Comparison of ENCODE assay signal across 5 fruit fly cellular contexts in the genomic region with DNA sequence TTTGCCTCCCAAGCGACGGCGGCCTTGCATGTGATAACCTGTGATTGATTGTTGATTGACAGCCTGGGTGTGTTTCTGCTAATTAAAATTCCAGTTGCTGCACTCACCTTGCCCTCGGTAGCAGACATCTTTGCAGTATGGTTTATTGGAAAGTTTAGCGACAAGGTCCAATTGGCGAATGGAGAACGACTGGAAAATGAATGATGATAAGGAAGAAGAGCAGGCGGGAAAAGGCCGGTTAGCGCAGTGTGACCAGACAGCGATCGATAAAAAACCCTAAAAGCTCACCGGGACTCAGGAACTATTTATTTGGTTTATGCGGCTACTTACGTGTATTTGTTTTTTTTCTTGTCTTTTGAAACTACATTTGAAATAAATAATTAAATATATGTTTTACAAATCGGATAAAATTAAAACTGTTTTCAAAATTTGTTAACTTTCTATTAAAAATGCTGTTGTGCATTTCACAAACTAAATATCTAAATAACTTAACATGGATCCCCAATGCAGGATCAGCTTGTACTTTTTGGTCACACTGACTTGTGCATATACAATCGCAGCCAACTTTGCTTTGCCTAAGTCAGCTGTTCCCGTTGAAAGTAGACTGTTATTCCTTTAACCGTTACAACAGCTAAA.
TF ChIP-seq lines count a peak whose summit lies in the region.

TSS of gene Fdh (minus strand) at position 234 of the 636 bp plus-strand sequence.

TF ChIP-seq in whole organism, adult, 20 proteins besides CTCF, POLR2A, EP300 and RAD21 (continued from another document):
- TF ChIP-seq ovo (GFP tag; optimal IDR thresholded peaks at IDR 0.05; lab: Kevin White, UChicago) (peak; percentile 4), CG33017 (tag; optimal IDR thresholded peaks at IDR 0.05; lab: Kevin White, UChicago) (peak; percentile 72), Mnt (GFP tag; optimal IDR thresholded peaks at IDR 0.05; lab: Kevin White, UChicago) (peak; percentile 41), CG14711 (tag; optimal IDR thresholded peaks at IDR 0.05; lab: Kevin White, UChicago) (peak; percentile 77)

TF ChIP-seq in whole organism, embryonic, 481 proteins besides CTCF, POLR2A, EP300 and RAD21 (continued from another document and continues in another):
- TF ChIP-seq CG10366 (GFP tag; IDR thresholded peaks at IDR 0.05; lab: Robert Waterston, UW) (peak; percentile 39), CG8089 (GFP tag; optimal IDR thresholded peaks at IDR 0.05; lab: Kevin White, UChicago) (no peak), trh (GFP tag; optimal IDR thresholded peaks at IDR 0.05; lab: Kevin White, UChicago) (no peak), CG1603 (tag; optimal IDR thresholded peaks at IDR 0.05; lab: Kevin White, UChicago) (peak; percentile 42), klu (GFP tag; IDR thresholded peaks at IDR 0.05; lab: Robert Waterston, UW) (no peak), trem (tag; optimal IDR thresholded peaks at IDR 0.05; lab: Kevin White, UChicago) (peak; percentile 76), CG12744 (GFP tag; optimal IDR thresholded peaks at IDR 0.05; lab: Kevin White, UChicago) (no peak), CG17829 (tag; optimal IDR thresholded peaks at IDR 0.05; lab: Kevin White, UChicago) (peak; percentile 75), CG13123 (GFP tag; optimal IDR thresholded peaks at IDR 0.05; lab: Kevin White, UChicago) (peak; percentile 98), CG9215 (GFP tag; IDR thresholded peaks at IDR 0.05; lab: Robert Waterston, UW) (no peak), Dip2 (GFP tag; IDR thresholded peaks at IDR 0.05; lab: Robert Waterston, UW) (no peak), gce (GFP tag; IDR thresholded peaks at IDR 0.05; lab: Robert Waterston, UW) (0 out of 3 replicates have a peak, but pooled peaks have one; percentile 28), Blimp-1 (GFP tag; optimal IDR thresholded peaks at IDR 0.05; lab: Kevin White, UChicago) (peak; percentile 56), CG11085 (GFP tag; IDR thresholded peaks at IDR 0.05; lab: Robert Waterston, UW) (no peak), CG17328 (GFP tag; IDR thresholded peaks at IDR 0.05; lab: Robert Waterston, UW) (peak; percentile 60), Meics (GFP tag; optimal IDR thresholded peaks at IDR 0.05; lab: Kevin White, UChicago) (peak; percentile 62), CG9817 (tag; optimal IDR thresholded peaks at IDR 0.05; lab: Kevin White, UChicago) (peak; percentile 30), CG4404 (GFP tag; IDR thresholded peaks at IDR 0.05; lab: Robert Waterston, UW) (no peak), grn (GFP tag; optimal IDR thresholded peaks at IDR 0.05; lab: Kevin White, UChicago) (no peak), grau (tag; optimal IDR thresholded peaks at IDR 0.05; lab: Kevin White, UChicago) (peak; percentile 66), ERR (GFP tag; optimal IDR thresholded peaks at IDR 0.05; lab: Kevin White, UChicago) (no peak), CG18599 (GFP tag; optimal IDR thresholded peaks at IDR 0.05; lab: Kevin White, UChicago) (peak; percentile 55), CG17568 (GFP tag; optimal IDR thresholded peaks at IDR 0.05; lab: Kevin White, UChicago) (no peak), vvl (GFP tag; IDR thresholded peaks at IDR 0.05; lab: Robert Waterston, UW) (peak; percentile 43), Hr51 (GFP tag; optimal IDR thresholded peaks at IDR 0.05; lab: Kevin White, UChicago) (peak in 1 of 2 experiments; percentile 68), CG3281 (GFP tag; optimal IDR thresholded peaks at IDR 0.05; lab: Kevin White, UChicago) (peak; percentile 54), mam (GFP tag; optimal IDR thresholded peaks at IDR 0.05; lab: Kevin White, UChicago) (peak; percentile 2), CG33213 (GFP tag; optimal IDR thresholded peaks at IDR 0.05; lab: Kevin White, UChicago) (peak; percentile 60), Dll (GFP tag; IDR thresholded peaks at IDR 0.05; lab: Robert Waterston, UW; ENCODE audit: partially characterized antibody) (no peak), CG7745 (tag; optimal IDR thresholded peaks at IDR 0.05; lab: Kevin White, UChicago) (no peak)

TF ChIP-seq in whole organism, prepupa, 60 proteins besides CTCF, POLR2A, EP300 and RAD21 (continued from another document and continues in another):
- no peak for TF ChIP-seq Sox102F (GFP tag; optimal IDR thresholded peaks at IDR 0.05; lab: Kevin White, UChicago)
- TF ChIP-seq CG10631 (GFP tag; optimal IDR thresholded peaks at IDR 0.05; lab: Kevin White, UChicago) = no peak
- TF ChIP-seq CG4318 (GFP tag; optimal IDR thresholded peaks at IDR 0.05; lab: Kevin White, UChicago) = no peak
- TF ChIP-seq CG11902 (GFP tag; optimal IDR thresholded peaks at IDR 0.05; lab: Kevin White, UChicago) = no peak
- peak; percentile 66 for TF ChIP-seq lz (GFP tag; optimal IDR thresholded peaks at IDR 0.05; lab: Kevin White, UChicago)
- TF ChIP-seq Ets21C (GFP tag; optimal IDR thresholded peaks at IDR 0.05; lab: Kevin White, UChicago) = no peak
- no peak for TF ChIP-seq CG8319 (GFP tag; optimal IDR thresholded peaks at IDR 0.05; lab: Kevin White, UChicago)
- TF ChIP-seq ss (GFP tag; optimal IDR thresholded peaks at IDR 0.05; lab: Kevin White, UChicago) = peak; percentile 40 to 49
- TF ChIP-seq CG8632 (GFP tag; optimal IDR thresholded peaks at IDR 0.05; lab: Kevin White, UChicago) = peak; percentile 22
- peak; percentile 18 for TF ChIP-seq CG7368 (GFP tag; optimal IDR thresholded peaks at IDR 0.05; lab: Kevin White, UChicago)
- peak; percentile 45 for TF ChIP-seq CG10669 (GFP tag; optimal IDR thresholded peaks at IDR 0.05; lab: Kevin White, UChicago)
- no peak for TF ChIP-seq fd85E (GFP tag; optimal IDR thresholded peaks at IDR 0.05; lab: Kevin White, UChicago)
- TF ChIP-seq esn (GFP tag; optimal IDR thresholded peaks at IDR 0.05; lab: Kevin White, UChicago) = peak; percentile 70
- no peak for TF ChIP-seq net (GFP tag; optimal IDR thresholded peaks at IDR 0.05; lab: Kevin White, UChicago)
- TF ChIP-seq CG6163 (GFP tag; IDR thresholded peaks at IDR 0.05; lab: Robert Waterston, UW) = peak; percentile 50; the same call in 1 of the 3 replicates
- TF ChIP-seq vri (GFP tag; optimal IDR thresholded peaks at IDR 0.05; lab: Kevin White, UChicago) = peak; percentile 32
- TF ChIP-seq svp (GFP tag; lab: Kevin White, UChicago) = peak; percentile 79
- TF ChIP-seq CG9139 (GFP tag; optimal IDR thresholded peaks at IDR 0.05; lab: Kevin White, UChicago) = no peak
- peak; percentile 26 for TF ChIP-seq fd59A (GFP tag; optimal IDR thresholded peaks at IDR 0.05; lab: Kevin White, UChicago)
- peak; percentile 63 for TF ChIP-seq acj6 (GFP tag; optimal IDR thresholded peaks at IDR 0.05; lab: Kevin White, UChicago)
- peak; percentile 59 for TF ChIP-seq topi (GFP tag; optimal IDR thresholded peaks at IDR 0.05; lab: Kevin White, UChicago)
- peak; percentile 40 for TF ChIP-seq fkh (GFP tag; optimal IDR thresholded peaks at IDR 0.05; lab: Kevin White, UChicago)
- TF ChIP-seq pdm3 (GFP tag; optimal IDR thresholded peaks at IDR 0.05; lab: Kevin White, UChicago) = no peak
- TF ChIP-seq Hr4 (GFP tag; optimal IDR thresholded peaks at IDR 0.05; lab: Kevin White, UChicago) = peak; percentile 54
- peak; percentile 31 for TF ChIP-seq Sox14 (GFP tag; optimal IDR thresholded peaks at IDR 0.05; lab: Kevin White, UChicago)
- peak; percentile 21 for TF ChIP-seq dsx (GFP tag; optimal IDR thresholded peaks at IDR 0.05; lab: Kevin White, UChicago; ENCODE audit: poor library complexity, severe bottlenecking)
- TF ChIP-seq salr (GFP tag; optimal IDR thresholded peaks at IDR 0.05; lab: Kevin White, UChicago) = no peak
- TF ChIP-seq dac (GFP tag; optimal IDR thresholded peaks at IDR 0.05; lab: Kevin White, UChicago) = no peak
- TF ChIP-seq spab (GFP tag; optimal IDR thresholded peaks at IDR 0.05; lab: Kevin White, UChicago) = no peak
- TF ChIP-seq CG3919 (GFP tag; optimal IDR thresholded peaks at IDR 0.05; lab: Kevin White, UChicago) = peak; percentile 48
- peak; percentile 36 for TF ChIP-seq Ets96B (tag; optimal IDR thresholded peaks at IDR 0.05; lab: Kevin White, UChicago)

TF ChIP-seq in whole organism, pupa, 21 proteins besides CTCF, POLR2A, EP300 and RAD21 (continued from another document):
- no peak for TF ChIP-seq D1 (tag; optimal IDR thresholded peaks at IDR 0.05; lab: Kevin White, UChicago)
- TF ChIP-seq Snoo (tag; optimal IDR thresholded peaks at IDR 0.05; lab: Kevin White, UChicago) = peak; percentile 46
TF ChIP-seq in whole organism, pupa: peak in this region for 10.

TF ChIP-seq in whole organism, wandering third instar larva, 38 proteins besides CTCF, POLR2A, EP300 and RAD21 (continued from another document):
- no peak for TF ChIP-seq lola (GFP tag; optimal IDR thresholded peaks at IDR 0.05; lab: Kevin White, UChicago)
- TF ChIP-seq Dif (GFP tag; optimal IDR thresholded peaks at IDR 0.05; lab: Kevin White, UChicago; ENCODE audit: partially characterized antibody) = no peak
- peak; percentile 15 for TF ChIP-seq Hr83 (GFP tag; optimal IDR thresholded peaks at IDR 0.05; lab: Kevin White, UChicago; ENCODE audit: poor library complexity, severe bottlenecking)
- TF ChIP-seq CrebA (GFP tag; optimal IDR thresholded peaks at IDR 0.05; lab: Kevin White, UChicago; ENCODE audit: borderline replicate concordance) = no peak
- TF ChIP-seq HLH106 (tag; optimal IDR thresholded peaks at IDR 0.05; lab: Kevin White, UChicago) = peak; percentile 56
- peak; percentile 53 for TF ChIP-seq CG9705 (GFP tag; optimal IDR thresholded peaks at IDR 0.05; lab: Kevin White, UChicago)
- TF ChIP-seq dl (GFP tag; optimal IDR thresholded peaks at IDR 0.05; lab: Kevin White, UChicago; ENCODE audit: insufficient read depth in 1 of 2, partially characterized antibody in 2 of 2) = no peak
- TF ChIP-seq rgr (GFP tag; optimal IDR thresholded peaks at IDR 0.05; lab: Kevin White, UChicago) = peak; percentile 58
- peak; percentile 50 for TF ChIP-seq br (GFP tag; optimal IDR thresholded peaks at IDR 0.05; lab: Kevin White, UChicago)
- TF ChIP-seq Myc (optimal IDR thresholded peaks at IDR 0.05; lab: Kevin White, UChicago) = no peak
- no peak for TF ChIP-seq Abd-B (GFP tag; optimal IDR thresholded peaks at IDR 0.05; lab: Kevin White, UChicago)
- TF ChIP-seq Hr78 (GFP tag; optimal IDR thresholded peaks at IDR 0.05; lab: Kevin White, UChicago) = no peak
- TF ChIP-seq fru (GFP tag; optimal IDR thresholded peaks at IDR 0.05; lab: Kevin White, UChicago) = peak; percentile 23
- no peak for TF ChIP-seq GATAd (GFP tag; optimal IDR thresholded peaks at IDR 0.05; lab: Kevin White, UChicago)
- peak; percentile 80 for TF ChIP-seq Vsx2 (GFP tag; optimal IDR thresholded peaks at IDR 0.05; lab: Kevin White, UChicago; ENCODE audit: partially characterized antibody)
- peak; percentile 57 for TF ChIP-seq psq (GFP tag; optimal IDR thresholded peaks at IDR 0.05; lab: Kevin White, UChicago)
- peak; percentile 2 for TF ChIP-seq sv (GFP tag; optimal IDR thresholded peaks at IDR 0.05; lab: Kevin White, UChicago)
TF ChIP-seq in whole organism, wandering third instar larva: peak in this region for 19.
